Worm (Caenorhabditis elegans) whole organism, L1 larva: ENCODE results near the gene pccb-1.

Experiments used
- C04F5.9 ChIP-seq: sonication (generic microtip); optimal IDR thresholded peaks from 2 replicates; lab custom pipeline; 2016; ENCODE audit warnings: missing genetic modification characterization, missing compliant biosample characterization
- C16A3.4 ChIP-seq: fragments of 150-350 bp; optimal IDR thresholded peaks from 2 replicates; lab custom pipeline; 2014; ENCODE audit warnings: missing biosample characterization, missing genetic modification characterization
- aha-1 ChIP-seq: fragments of 150-350 bp; optimal IDR thresholded peaks from 2 replicates; lab custom pipeline; 2014; ENCODE audit warnings: missing biosample characterization, missing genetic modification characterization
- alr-1 ChIP-seq: fragments of 200-800 bp; sonication (Bioruptor generic); optimal IDR thresholded peaks from 2 replicates; lab custom pipeline; 2018; ENCODE audit warnings: borderline replicate concordance, mild to moderate bottlenecking, missing genetic modification characterization, missing compliant biosample characterization
- ama-1 ChIP-seq: fragments of 150-350 bp; optimal IDR thresholded peaks from 2 replicates; lab custom pipeline; 2014
- blmp-1 ChIP-seq: fragments of 150-350 bp; optimal IDR thresholded peaks from 2 replicates; lab custom pipeline; 2014; ENCODE audit warnings: missing biosample characterization, missing genetic modification characterization
- ceh-63 ChIP-seq: fragments of 200-800 bp; sonication (Bioruptor generic); optimal IDR thresholded peaks from 2 replicates; lab custom pipeline; 2018; ENCODE audit warnings: mild to moderate bottlenecking, missing genetic modification characterization, missing compliant biosample characterization
- ceh-8 ChIP-seq: fragments of 200-800 bp; sonication (Bioruptor generic); optimal IDR thresholded peaks from 2 replicates; lab custom pipeline; 2018; ENCODE audit warnings: mild to moderate bottlenecking, missing genetic modification characterization, moderate library complexity, missing compliant biosample characterization
- ceh-90 ChIP-seq: sonication (generic microtip); optimal IDR thresholded peaks from 2 replicates; lab custom pipeline; 2016; ENCODE audit warnings: missing genetic modification characterization, missing compliant biosample characterization
- ces-1 ChIP-seq: fragments of 150-350 bp; optimal IDR thresholded peaks from 2 replicates; lab custom pipeline; 2014; ENCODE audit warnings: missing biosample characterization, missing genetic modification reagents, missing genetic modification characterization
- dsc-1 ChIP-seq: sonication (generic microtip); optimal IDR thresholded peaks from 2 replicates; lab custom pipeline; 2016; ENCODE audit warnings: mild to moderate bottlenecking, missing genetic modification characterization, missing compliant biosample characterization
- efl-3 ChIP-seq: fragments of 200-800 bp; sonication (Bioruptor generic); optimal IDR thresholded peaks from 2 replicates; lab custom pipeline; 2018; ENCODE audit warnings: mild to moderate bottlenecking, missing genetic modification characterization, missing compliant biosample characterization
- egl-13 ChIP-seq: sonication (generic microtip); optimal IDR thresholded peaks from 2 replicates; lab custom pipeline; 2016; ENCODE audit warnings: missing genotype, missing genetic modification reagents, missing genetic modification characterization, missing compliant biosample characterization
- elt-2 ChIP-seq: sonication (generic microtip); optimal IDR thresholded peaks from 2 replicates; lab custom pipeline; 2016; ENCODE audit warnings: missing genetic modification characterization, mild to moderate bottlenecking, inconsistent platforms, missing compliant biosample characterization, missing genetic modification reagents
- elt-3 ChIP-seq, 6 experiments: fragments of 150-350 bp in 1 of 6; sonication (generic microtip); optimal IDR thresholded peaks; 2 replicates each; lab custom pipeline; 2017 to 2018; ENCODE audit warnings: missing biosample characterization in 6 of 6, missing genetic modification characterization in 6 of 6, inconsistent platforms in 1 of 6
- fkh-10 ChIP-seq: sonication (generic microtip); optimal IDR thresholded peaks from 2 replicates; lab custom pipeline; 2017; ENCODE audit warnings: missing biosample characterization, missing genetic modification reagents, missing genetic modification characterization
- fkh-8 ChIP-seq: sonication (generic microtip); optimal IDR thresholded peaks from 2 replicates; lab custom pipeline; 2016; ENCODE audit warnings: mild to moderate bottlenecking, missing genetic modification characterization, missing compliant biosample characterization
- fos-1 ChIP-seq: fragments of 150-350 bp; optimal IDR thresholded peaks from 2 replicates; lab custom pipeline; 2014; ENCODE audit warnings: missing biosample characterization, missing genetic modification characterization
- grh-1 ChIP-seq: fragments of 200-800 bp; sonication (Bioruptor generic); IDR thresholded peaks from 2 replicates; pipeline ENCODE4 v1.3.6; 2022; ENCODE audit warnings: missing genetic modification reagents, missing genetic modification characterization, missing compliant biosample characterization
- hlh-17 ChIP-seq: fragments of 200-800 bp; sonication (Bioruptor generic); optimal IDR thresholded peaks from 2 replicates; lab custom pipeline; 2018; ENCODE audit warnings: missing genetic modification characterization, mild to moderate bottlenecking, missing compliant biosample characterization, moderate library complexity, borderline replicate concordance
- hlh-4 ChIP-seq: sonication (generic microtip); optimal IDR thresholded peaks from 2 replicates; lab custom pipeline; 2016; ENCODE audit warnings: mild to moderate bottlenecking, missing genetic modification characterization, missing compliant biosample characterization
- hpl-2 ChIP-seq: fragments of 150-350 bp; optimal IDR thresholded peaks from 2 replicates; lab custom pipeline; 2014; ENCODE audit warnings: missing biosample characterization, missing genetic modification reagents, missing genetic modification characterization
- irx-1 ChIP-seq: sonication (generic microtip); optimal IDR thresholded peaks from 2 replicates; lab custom pipeline; 2016; ENCODE audit warnings: missing genetic modification characterization, missing compliant biosample characterization
- lin-14 ChIP-seq: fragments of 200-800 bp; sonication (Bioruptor generic); optimal IDR thresholded peaks from 2 replicates; lab custom pipeline; 2018; ENCODE audit warnings: mild to moderate bottlenecking, missing genetic modification characterization, moderate library complexity, missing compliant biosample characterization
- lin-15B ChIP-seq: fragments of 150-350 bp; sonication (generic microtip); optimal IDR thresholded peaks from 3 replicates; lab custom pipeline; 2014; ENCODE audit warnings: missing biosample characterization, missing genetic modification characterization
- lin-35 ChIP-seq, 2 experiments: fragments of 150-350 bp; optimal IDR thresholded peaks; 2 replicates each; lab custom pipeline; 2014; ENCODE audit warnings: missing biosample characterization in 2 of 2, missing genetic modification characterization in 2 of 2, missing genetic modification reagents in 2 of 2
- lin-39 ChIP-seq: fragments of 150-350 bp; optimal IDR thresholded peaks from 2 replicates; lab custom pipeline; 2014; ENCODE audit warnings: missing biosample characterization, missing genetic modification reagents, missing genetic modification characterization
- lir-3 ChIP-seq: sonication (generic microtip); optimal IDR thresholded peaks from 2 replicates; lab custom pipeline; 2016; ENCODE audit warnings: mild to moderate bottlenecking, missing genetic modification characterization, moderate library complexity, missing compliant biosample characterization; ENCODE audit not compliant: poor library complexity
- lsy-2 ChIP-seq, 2 experiments: fragments of 150-350 bp; optimal IDR thresholded peaks; 2 replicates each; lab custom pipeline; 2014; ENCODE audit warnings: missing biosample characterization in 2 of 2, missing genetic modification characterization in 2 of 2
- mef-2 ChIP-seq: fragments of 150-350 bp; optimal IDR thresholded peaks from 2 replicates; lab custom pipeline; 2014; ENCODE audit warnings: missing biosample characterization, missing genetic modification characterization
- mep-1 ChIP-seq: fragments of 150-350 bp; optimal IDR thresholded peaks from 2 replicates; lab custom pipeline; 2014; ENCODE audit warnings: missing biosample characterization, missing genetic modification characterization
- nhr-11 ChIP-seq: fragments of 150-350 bp; optimal IDR thresholded peaks from 2 replicates; lab custom pipeline; 2014; ENCODE audit warnings: missing biosample characterization, missing genetic modification characterization
- nhr-12 ChIP-seq: sonication (generic microtip); optimal IDR thresholded peaks from 2 replicates; lab custom pipeline; 2017; ENCODE audit warnings: missing biosample characterization, missing genetic modification characterization
- nhr-237 ChIP-seq: fragments of 150-350 bp; optimal IDR thresholded peaks from 2 replicates; lab custom pipeline; 2014; ENCODE audit warnings: missing biosample characterization, missing genetic modification characterization
- nhr-28 ChIP-seq: fragments of 150-350 bp; optimal IDR thresholded peaks from 2 replicates; lab custom pipeline; 2014; ENCODE audit warnings: missing biosample characterization, missing genetic modification characterization
- nhr-71 ChIP-seq: sonication (generic microtip); optimal IDR thresholded peaks from 2 replicates; lab custom pipeline; 2016; ENCODE audit warnings: mild to moderate bottlenecking, missing genetic modification characterization, moderate library complexity, missing compliant biosample characterization
- nhr-76 ChIP-seq: sonication (generic microtip); optimal IDR thresholded peaks from 2 replicates; lab custom pipeline; 2017; ENCODE audit warnings: missing biosample characterization, missing genetic modification characterization
- nhr-77 ChIP-seq: fragments of 150-350 bp; optimal IDR thresholded peaks from 2 replicates; lab custom pipeline; 2014; ENCODE audit warnings: missing biosample characterization, missing genetic modification characterization
- pag-3 ChIP-seq: sonication (generic microtip); optimal IDR thresholded peaks from 2 replicates; lab custom pipeline; 2017; ENCODE audit warnings: missing genetic modification characterization, mild to moderate bottlenecking, missing compliant biosample characterization, antibody characterized with exemption, borderline replicate concordance; ENCODE audit not compliant: insufficient read depth
- pax-3 ChIP-seq: fragments of 200-800 bp; sonication (Bioruptor generic); optimal IDR thresholded peaks from 2 replicates; lab custom pipeline; 2018; ENCODE audit warnings: mild to moderate bottlenecking, missing genetic modification characterization, moderate library complexity, missing compliant biosample characterization
- pqm-1 ChIP-seq: sonication (generic microtip); optimal IDR thresholded peaks from 3 replicates; lab custom pipeline; 2017; ENCODE audit warnings: missing biosample characterization, missing genetic modification characterization
- rnt-1 ChIP-seq: sonication (generic microtip); optimal IDR thresholded peaks from 2 replicates; lab custom pipeline; 2016; ENCODE audit warnings: mild to moderate bottlenecking, missing genetic modification characterization, moderate library complexity, missing compliant biosample characterization
- skn-1 ChIP-seq: fragments of 150-350 bp; optimal IDR thresholded peaks from 2 replicates; lab custom pipeline; 2014; ENCODE audit warnings: missing biosample characterization, missing genetic modification characterization
- snpc-4 ChIP-seq: fragments of 150-350 bp; optimal IDR thresholded peaks from 2 replicates; lab custom pipeline; 2014; ENCODE audit warnings: missing biosample characterization, missing genetic modification characterization
- snu-23 ChIP-seq: sonication (generic microtip); optimal IDR thresholded peaks from 2 replicates; lab custom pipeline; 2016; ENCODE audit warnings: missing genetic modification characterization, missing compliant biosample characterization
- sup-37 ChIP-seq: fragments of 200-800 bp; sonication (Bioruptor generic); optimal IDR thresholded peaks from 2 replicates; lab custom pipeline; 2018; ENCODE audit warnings: mild to moderate bottlenecking, missing genetic modification characterization, missing compliant biosample characterization
- tbx-2 ChIP-seq: sonication (generic microtip); optimal IDR thresholded peaks from 2 replicates; lab custom pipeline; 2016; ENCODE audit warnings: missing genetic modification characterization, missing compliant biosample characterization
- unc-130 ChIP-seq: fragments of 150-350 bp; optimal IDR thresholded peaks from 2 replicates; lab custom pipeline; 2017; ENCODE audit warnings: missing biosample characterization, missing genetic modification characterization, inconsistent platforms
- unc-86 ChIP-seq: sonication (generic microtip); optimal IDR thresholded peaks from 2 replicates; lab custom pipeline; 2016; ENCODE audit warnings: missing genetic modification characterization, missing compliant biosample characterization
- vab-15 ChIP-seq: sonication (generic microtip); optimal IDR thresholded peaks from 2 replicates; lab custom pipeline; 2017; ENCODE audit warnings: missing genotype, mild to moderate bottlenecking, missing genetic modification characterization, missing compliant biosample characterization
- xbp-1 ChIP-seq: sonication (generic microtip); optimal IDR thresholded peaks from 2 replicates; lab custom pipeline; 2016; ENCODE audit warnings: missing genetic modification characterization, missing compliant biosample characterization
- zag-1 ChIP-seq: fragments of 150-350 bp; optimal IDR thresholded peaks from 2 replicates; lab custom pipeline; 2014; ENCODE audit warnings: missing biosample characterization, missing genetic modification characterization

The pccb-1 gene

DNA sequence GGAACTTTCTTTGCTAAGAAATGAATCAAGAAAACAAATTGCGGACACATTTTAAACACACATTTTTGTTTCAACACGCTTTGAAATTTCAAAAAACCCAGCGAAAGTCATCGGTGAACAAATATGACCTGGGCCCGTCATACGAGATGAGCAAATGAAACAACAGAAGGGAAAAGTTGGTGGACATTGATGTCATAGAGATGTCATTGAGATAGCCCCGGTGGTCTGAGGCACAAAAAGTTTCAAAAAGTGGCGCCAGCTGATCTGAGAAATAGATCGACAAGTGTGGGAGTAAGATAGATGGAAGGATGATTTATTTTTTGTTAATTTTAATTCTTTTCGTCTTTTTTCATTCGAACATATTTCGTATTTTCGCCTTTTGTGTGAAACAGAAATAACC lies 40.7 kb upstream of the pccb-1 start (continued):
- no peak for TF ChIP-seq mep-1 (tag; lab: Kevin White, UChicago)
- TF ChIP-seq ama-1 (lab: Kevin White, UChicago) = no peak
- no peak for TF ChIP-seq nhr-237 (tag; lab: Kevin White, UChicago)
- no peak for TF ChIP-seq efl-3 (GFP tag; lab: Kevin White, UChicago)
- no peak for TF ChIP-seq unc-130 (tag; lab: Kevin White, UChicago)

- no peak for TF ChIP-seq alr-1 (tag; lab: Kevin White, UChicago)
- peak; percentile 43 for TF ChIP-seq skn-1 (tag; lab: Kevin White, UChicago)
- no peak for TF ChIP-seq blmp-1 (tag; lab: Kevin White, UChicago)
- peak; percentile 62 for TF ChIP-seq fkh-10
- TF ChIP-seq nhr-12 (tag; lab: Kevin White, UChicago) = no peak
- TF ChIP-seq nhr-28 (tag; lab: Kevin White, UChicago) = no peak
- TF ChIP-seq ceh-8 (GFP tag; lab: Kevin White, UChicago) = no peak
- no peak for TF ChIP-seq C04F5.9 (tag; lab: Kevin White, UChicago)
- TF ChIP-seq nhr-76 (tag; lab: Kevin White, UChicago) = no peak
- no peak for TF ChIP-seq aha-1
- no peak for TF ChIP-seq pax-3 (tag; lab: Kevin White, UChicago)
- no peak for TF ChIP-seq nhr-77 (tag; lab: Kevin White, UChicago)
- TF ChIP-seq lin-35 (GFP tag; optimal IDR thresholded peaks at IDR 0.05; lab: Kevin White, UChicago) = no peak
- TF ChIP-seq unc-86 = peak; percentile 41
- no peak for TF ChIP-seq lir-3 (tag; lab: Kevin White, UChicago)
- peak; percentile 59 for TF ChIP-seq fkh-8
- TF ChIP-seq pag-3 (tag; lab: Kevin White, UChicago) = no peak
- peak; percentile 28 for TF ChIP-seq xbp-1 (tag; lab: Kevin White, UChicago)
- no peak for TF ChIP-seq vab-15
- TF ChIP-seq ceh-63 (GFP tag; lab: Kevin White, UChicago) = no peak
- TF ChIP-seq egl-13 (tag; lab: Kevin White, UChicago) = peak; percentile 34
- TF ChIP-seq fos-1 (tag; lab: Kevin White, UChicago) = no peak
- TF ChIP-seq nhr-11 (tag; lab: Kevin White, UChicago) = no peak
- TF ChIP-seq lin-15B (tag; lab: Kevin White, UChicago) = no peak
- TF ChIP-seq snu-23 (GFP tag; lab: Kevin White, UChicago) = peak; percentile 51
- TF ChIP-seq grh-1 (GFP tag; lab: Robert Waterston, UW) = no peak
- TF ChIP-seq lsy-2 (tag; optimal IDR thresholded peaks at IDR 0.05; lab: Kevin White, UChicago) = peak in 1 of 2 experiments; percentile 57
- TF ChIP-seq snpc-4 (tag; lab: Kevin White, UChicago) = no peak
- peak; percentile 86 for TF ChIP-seq lin-14
- TF ChIP-seq hpl-2 (GFP tag; lab: Kevin White, UChicago) = no peak
- TF ChIP-seq irx-1 = no peak
- TF ChIP-seq hlh-4 (tag; lab: Kevin White, UChicago) = no peak
- peak; percentile 47 for TF ChIP-seq tbx-2 (tag; lab: Kevin White, UChicago)
- no peak for TF ChIP-seq pqm-1 (tag; lab: Kevin White, UChicago)
- no peak for TF ChIP-seq zag-1 (tag; lab: Kevin White, UChicago)
- TF ChIP-seq hlh-17 (GFP tag; lab: Kevin White, UChicago) = no peak
- TF ChIP-seq ces-1 = no peak
- TF ChIP-seq mep-1 (tag; lab: Kevin White, UChicago) = peak; percentile 36
- TF ChIP-seq mef-2 (tag; lab: Kevin White, UChicago) = no peak
- no peak for TF ChIP-seq elt-2 (tag; lab: Kevin White, UChicago)
- peak; percentile 76 for TF ChIP-seq rnt-1
- TF ChIP-seq sup-37 (GFP tag; lab: Kevin White, UChicago) = no peak
- TF ChIP-seq C16A3.4 (tag; lab: Kevin White, UChicago) = no peak
- TF ChIP-seq dsc-1 (tag; lab: Kevin White, UChicago) = peak; percentile 26
- TF ChIP-seq nhr-71 = peak; percentile 72
- no peak for TF ChIP-seq ceh-90
- no peak for TF ChIP-seq lin-39 (tag; lab: Kevin White, UChicago)
- no peak for TF ChIP-seq elt-3 (tag; optimal IDR thresholded peaks at IDR 0.05; lab: Kevin White, UChicago)
These were observed 40.1 kb upstream of the pccb-1 start for ce11 chrX:3049233-3049632.
